Fruit fly (Drosophila melanogaster) S2 (cell line): ENCODE data around the gene Caper.

ENCODE experiments used
- CG8478 ChIP-seq: fragments of >200 bp; optimal IDR thresholded peaks from 2 replicates; lab custom pipeline; 2018
- CTCF ChIP-seq, 2 experiments: fragments of >200 bp; optimal IDR thresholded peaks; 2 replicates each; lab custom pipeline; 2018

Caper gene

dm6 chr2L:7028440-7028839 lies 4.1 kb upstream of the Caper start:
- no peak for TF ChIP-seq CG8478

DNA sequence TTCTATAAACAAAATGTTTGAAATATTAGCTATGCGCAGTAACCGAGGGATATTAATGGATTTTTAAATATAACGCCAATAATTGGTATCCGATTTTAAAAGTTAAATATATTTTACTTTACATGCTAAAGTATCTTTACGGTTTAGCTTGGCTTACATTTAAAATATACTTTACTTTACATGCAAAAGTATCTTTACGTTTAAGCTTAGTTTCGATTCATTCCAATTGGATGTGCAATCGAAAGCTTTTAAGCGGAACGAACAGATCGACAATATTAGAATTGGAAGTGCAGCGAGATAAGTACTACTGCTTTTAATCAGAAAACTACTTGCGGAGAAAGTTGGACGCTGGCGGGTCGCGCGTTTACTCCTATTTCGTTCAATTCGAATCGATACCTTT lies 3.5 kb upstream of the Caper start:
- TF ChIP-seq CTCF (optimal IDR thresholded peaks at IDR 0.05; lab: Kevin White, UChicago) (no peak), CG8478 (no peak)

- no peak for TF ChIP-seq CG8478
- TF ChIP-seq CTCF (optimal IDR thresholded peaks at IDR 0.05; lab: Kevin White, UChicago): no peak
Observed at dm6 chr2L:7033100-7033675, 667 bp downstream of the Caper start.

DNA sequence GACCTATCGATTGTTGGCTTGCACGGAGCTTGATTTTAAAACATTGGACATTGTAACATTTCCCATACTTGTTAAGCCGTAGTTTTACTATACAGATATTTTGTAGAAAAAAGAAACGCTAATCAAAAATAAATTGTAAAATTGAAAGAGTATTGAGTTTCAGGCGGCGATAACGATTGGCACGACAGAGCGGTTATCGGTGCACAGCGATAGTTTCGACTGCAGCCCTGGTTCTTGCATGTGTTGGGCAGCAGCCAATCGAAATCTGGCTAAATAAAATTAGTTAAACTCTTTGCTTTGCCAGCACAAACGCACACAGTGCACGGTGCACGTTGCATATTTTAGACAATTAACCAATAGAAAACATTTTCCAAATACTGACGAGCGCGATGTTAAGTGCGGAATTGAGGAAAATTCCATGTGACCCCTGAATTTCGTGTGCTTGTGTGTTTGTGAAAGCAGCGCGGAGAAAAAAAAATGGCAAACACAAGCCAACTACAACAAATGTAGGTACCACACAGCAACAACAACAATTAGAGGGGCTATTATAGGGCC lies 5.3 kb downstream of the Caper start, which contains the start of gene milt:
milt (plus strand) TSS at position 51 of the 555 bp plus-strand sequence.
- TF ChIP-seq CTCF (optimal IDR thresholded peaks at IDR 0.05; lab: Kevin White, UChicago) (peak; percentile 14 to 24), CG8478 (no peak)

DNA sequence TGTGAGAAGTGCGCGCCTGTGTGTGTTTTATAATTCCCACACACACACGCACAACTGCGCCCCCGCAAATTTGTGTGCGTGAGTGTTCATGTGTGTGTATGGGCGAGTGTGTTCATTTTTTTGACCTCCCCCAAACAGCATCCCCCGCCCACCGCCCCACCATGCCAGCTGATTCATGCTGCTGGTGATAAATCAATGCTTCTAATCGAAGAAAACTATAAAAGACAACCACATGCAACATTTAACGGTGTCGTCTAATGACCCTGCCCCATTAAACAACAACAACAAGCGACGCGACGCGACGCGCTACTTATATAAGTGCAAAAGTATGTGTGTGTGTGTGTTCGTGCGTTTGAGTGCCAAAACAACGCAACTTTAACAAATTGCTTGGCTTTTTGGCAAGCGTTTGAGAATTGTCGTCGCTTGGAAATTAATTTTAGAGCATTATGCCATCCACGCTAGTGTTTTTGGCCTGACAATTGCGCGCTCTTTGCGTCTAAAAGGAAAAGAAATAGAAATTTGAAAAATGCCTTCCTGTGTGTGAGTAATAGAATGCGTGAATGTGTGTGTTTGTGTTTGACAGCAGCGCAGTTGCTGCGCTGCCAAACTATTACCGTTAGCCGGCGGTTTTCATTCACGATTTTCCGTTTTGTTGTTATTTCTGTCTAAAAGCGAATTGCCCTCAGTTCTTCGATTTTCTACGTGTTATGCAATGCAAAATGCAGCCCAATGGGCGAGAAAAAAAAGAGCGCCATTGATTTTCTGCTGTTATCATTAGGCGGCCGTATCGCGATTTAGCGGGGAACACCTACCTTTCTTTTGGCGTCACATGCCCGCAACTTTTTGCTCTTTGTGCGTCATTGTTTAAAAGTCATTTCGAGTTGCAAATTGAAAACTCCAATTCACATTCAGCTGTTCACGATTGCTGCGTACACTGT lies 6.2 kb downstream of the Caper start:
- TF ChIP-seq CTCF (optimal IDR thresholded peaks at IDR 0.05; lab: Kevin White, UChicago) (no peak), CG8478 (no peak)

- TF ChIP-seq CTCF (optimal IDR thresholded peaks at IDR 0.05; lab: Kevin White, UChicago) (no peak), CG8478 (no peak)
Observed at dm6 chr2L:7039342-7039684, 6.8 kb downstream of the Caper start.

dm6 chr2L:7042150-7042811 lies 9.8 kb downstream of the Caper start:
- no peak for TF ChIP-seq CG8478

dm6 chr2L:7043039-7043905 lies 10.8 kb downstream of the Caper start:
- peak in 1 of 2 experiments; percentile 5 for TF ChIP-seq CTCF (optimal IDR thresholded peaks at IDR 0.05; lab: Kevin White, UChicago)
- no peak for TF ChIP-seq CG8478

DNA sequence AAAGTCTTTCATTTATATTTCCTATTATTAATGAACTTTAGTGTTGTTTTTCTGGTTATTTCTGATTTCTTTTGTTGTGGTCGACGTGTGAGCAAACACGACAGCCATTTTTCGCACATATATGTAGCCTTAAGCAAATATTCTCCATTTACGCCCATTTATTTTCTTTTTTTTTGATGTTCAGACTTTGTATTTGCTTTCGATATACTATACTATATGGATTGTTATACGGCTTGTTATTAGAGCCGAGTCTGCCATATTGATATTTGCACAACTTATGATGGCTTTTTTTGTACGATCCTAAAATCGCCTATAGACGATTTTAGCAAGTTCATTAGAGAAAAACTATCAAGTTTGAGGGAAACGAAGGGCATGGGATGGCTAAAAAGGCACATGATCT lies 15.2 kb downstream of the Caper start:
- TF ChIP-seq CTCF (optimal IDR thresholded peaks at IDR 0.05; lab: Kevin White, UChicago) (no peak), CG8478 (no peak)

dm6 chr2L:7049009-7049647 lies 16.6 kb downstream of the Caper start:
- peak in 1 of 2 experiments; percentile 35 for TF ChIP-seq CTCF (optimal IDR thresholded peaks at IDR 0.05; lab: Kevin White, UChicago)
- TF ChIP-seq CG8478: no peak

dm6 chr2L:7049680-7050289 lies 17.3 kb downstream of the Caper start:
- TF ChIP-seq CTCF (optimal IDR thresholded peaks at IDR 0.05; lab: Kevin White, UChicago): no peak
- no peak for TF ChIP-seq CG8478

DNA sequence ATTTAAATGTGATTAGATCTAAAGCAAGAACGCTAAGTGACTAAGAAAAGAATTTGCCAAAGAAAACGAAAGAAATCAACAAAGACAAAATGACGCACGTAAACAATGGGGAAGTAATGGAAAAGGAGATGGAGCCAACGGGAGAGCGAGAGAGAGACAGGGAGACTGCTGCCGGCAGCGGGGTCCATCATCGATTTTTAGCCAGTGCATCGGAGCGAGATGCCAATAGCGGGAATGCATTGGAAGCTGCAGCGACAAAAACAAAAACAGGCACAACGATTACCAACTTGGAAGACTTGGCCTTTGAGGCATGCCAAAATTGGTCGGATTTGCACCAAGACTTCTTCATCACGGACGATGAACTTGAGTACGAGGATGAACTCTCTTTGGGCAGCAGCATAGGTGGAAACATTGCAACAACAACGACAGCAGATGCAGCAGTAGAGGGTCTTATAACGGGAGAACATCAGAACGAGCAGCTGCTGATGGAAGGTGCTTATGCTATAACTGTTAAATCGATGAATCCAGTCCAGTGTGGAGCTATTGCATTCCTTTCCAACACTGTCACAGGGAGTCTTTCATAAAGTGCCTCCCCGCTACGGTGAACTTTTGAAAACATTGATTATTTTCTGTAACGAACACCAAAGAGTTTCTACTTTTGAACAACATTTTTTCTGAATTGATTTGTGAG lies 18.1 kb downstream of the Caper start:
- TF ChIP-seq CG8478 (no peak), CTCF (optimal IDR thresholded peaks at IDR 0.05; lab: Kevin White, UChicago) (no peak)

- TF ChIP-seq CTCF (optimal IDR thresholded peaks at IDR 0.05; lab: Kevin White, UChicago) (no peak), CG8478 (no peak)
Observed at dm6 chr2L:7051740-7052139, 19.2 kb downstream of the Caper start.
